Fruit fly (Drosophila melanogaster): ENCODE data around the gene CG13361.
A peak's percentile ranks its signal among the peaks of the same experiment; 100 is the strongest.

The CG13361 gene

dm6 chrX:753553-753952 lies at the start of gene CG13361:
Gene CG13361 (minus strand): TSS chrX:753653.
- no peak for TF ChIP-seq Abd-B (GFP tag; optimal IDR thresholded peaks at IDR 0.05)
- no peak for TF ChIP-seq rgr (GFP tag; optimal IDR thresholded peaks at IDR 0.05)
- no peak for TF ChIP-seq sv (GFP tag; optimal IDR thresholded peaks at IDR 0.05)
- TF ChIP-seq N (GFP tag; optimal IDR thresholded peaks at IDR 0.05), result no peak
- no peak for TF ChIP-seq Dfd (GFP tag; optimal IDR thresholded peaks at IDR 0.05)
- no peak for TF ChIP-seq usp (GFP tag; optimal IDR thresholded peaks at IDR 0.05)
- TF ChIP-seq GATAd (GFP tag; optimal IDR thresholded peaks at IDR 0.05), result no peak
- no peak for TF ChIP-seq Mio (GFP tag; optimal IDR thresholded peaks at IDR 0.05)
- TF ChIP-seq sage (GFP tag; optimal IDR thresholded peaks at IDR 0.05), result no peak

dm6 chrX:801157-801872 lies 47.9 kb upstream of the CG13361 start, which contains the start of gene Rbf:
Gene Rbf (minus strand): TSS chrX:801479.
- TF ChIP-seq Myc (optimal IDR thresholded peaks at IDR 0.05), result peak; percentile 3
- peak; percentile 17 for TF ChIP-seq h (GFP tag; optimal IDR thresholded peaks at IDR 0.05)
- TF ChIP-seq foxo (GFP tag; optimal IDR thresholded peaks at IDR 0.05), result peak in 1 of 2 experiments; percentile 24
- no peak for TF ChIP-seq Rel (GFP tag; optimal IDR thresholded peaks at IDR 0.05)
- TF ChIP-seq Rel (tag; optimal IDR thresholded peaks at IDR 0.05), result peak; percentile 16
- no peak for TF ChIP-seq dmrt93B (GFP tag; optimal IDR thresholded peaks at IDR 0.05)

dm6 chrX:796397-796989 lies 43.0 kb upstream of the CG13361 start:
- TF ChIP-seq Mio (GFP tag; optimal IDR thresholded peaks at IDR 0.05) (no peak), rgr (GFP tag; optimal IDR thresholded peaks at IDR 0.05) (peak; percentile 36), pan (optimal IDR thresholded peaks at IDR 0.05) (no peak), h (GFP tag; optimal IDR thresholded peaks at IDR 0.05) (peak; percentile 26), Sp1 (GFP tag; optimal IDR thresholded peaks at IDR 0.05) (peak; percentile 36), dmrt93B (GFP tag; optimal IDR thresholded peaks at IDR 0.05) (no peak), Hnf4 (GFP tag; optimal IDR thresholded peaks at IDR 0.05) (no peak), Rel (GFP tag; optimal IDR thresholded peaks at IDR 0.05) (no peak), Rel (tag; optimal IDR thresholded peaks at IDR 0.05) (peak; percentile 75), woc (GFP tag; optimal IDR thresholded peaks at IDR 0.05) (peak; percentile 94), Dif (GFP tag; optimal IDR thresholded peaks at IDR 0.05; ENCODE audit: partially characterized antibody) (peak; percentile 37), OdsH (GFP tag; optimal IDR thresholded peaks at IDR 0.05) (no peak), sv (GFP tag; optimal IDR thresholded peaks at IDR 0.05) (no peak), fru (GFP tag; optimal IDR thresholded peaks at IDR 0.05) (peak; percentile 89), Jra (GFP tag; optimal IDR thresholded peaks at IDR 0.05) (no peak), foxo (GFP tag; optimal IDR thresholded peaks at IDR 0.05) (peak; percentile 32 to 63), br (GFP tag; optimal IDR thresholded peaks at IDR 0.05) (peak; percentile 45), Vsx2 (GFP tag; optimal IDR thresholded peaks at IDR 0.05; ENCODE audit: partially characterized antibody) (no peak), HLH106 (tag; optimal IDR thresholded peaks at IDR 0.05) (peak; percentile 1), Hr78 (GFP tag; optimal IDR thresholded peaks at IDR 0.05) (no peak), jim (GFP tag; optimal IDR thresholded peaks at IDR 0.05) (no peak), ey (GFP tag; optimal IDR thresholded peaks at IDR 0.05) (peak; percentile 3), Hr83 (GFP tag; optimal IDR thresholded peaks at IDR 0.05; ENCODE audit: poor library complexity, severe bottlenecking) (peak; percentile 46), Myc (optimal IDR thresholded peaks at IDR 0.05) (peak; percentile 46)

dm6 chrX:792923-793322 lies 39.5 kb upstream of the CG13361 start, which contains the start of gene CG16989:
Gene CG16989 (plus strand): TSS chrX:793147.
- TF ChIP-seq CG9705 (GFP tag; optimal IDR thresholded peaks at IDR 0.05) (no peak), Dfd (GFP tag; optimal IDR thresholded peaks at IDR 0.05) (no peak)

- TF ChIP-seq ey (GFP tag; optimal IDR thresholded peaks at IDR 0.05) (peak; percentile 56), Mio (GFP tag; optimal IDR thresholded peaks at IDR 0.05) (no peak), dsf (GFP tag; optimal IDR thresholded peaks at IDR 0.05; ENCODE audit: borderline replicate concordance) (no peak), psq (GFP tag; optimal IDR thresholded peaks at IDR 0.05) (peak; percentile 15), dmrt93B (GFP tag; optimal IDR thresholded peaks at IDR 0.05) (peak; percentile 7), Hr78 (GFP tag; optimal IDR thresholded peaks at IDR 0.05) (no peak), dl (GFP tag; optimal IDR thresholded peaks at IDR 0.05; ENCODE audit: insufficient read depth in 1 of 2, partially characterized antibody in 2 of 2) (no peak), Sp1 (GFP tag; optimal IDR thresholded peaks at IDR 0.05) (peak; percentile 14), HLH106 (tag; optimal IDR thresholded peaks at IDR 0.05) (peak; percentile 56), rgr (GFP tag; optimal IDR thresholded peaks at IDR 0.05) (peak; percentile 40), foxo (GFP tag; optimal IDR thresholded peaks at IDR 0.05) (peak in 1 of 2 experiments; percentile 51), brk (GFP tag; optimal IDR thresholded peaks at IDR 0.05) (no peak), h (GFP tag; optimal IDR thresholded peaks at IDR 0.05) (peak; percentile 51), OdsH (GFP tag; optimal IDR thresholded peaks at IDR 0.05) (peak; percentile 44), fru (GFP tag; optimal IDR thresholded peaks at IDR 0.05) (peak; percentile 70), br (GFP tag; optimal IDR thresholded peaks at IDR 0.05) (peak; percentile 64)
Measured at dm6 chrX:790039-790597, 36.7 kb upstream of the CG13361 start, which contains the start of gene CG13360. Gene CG13360 (minus strand): TSS chrX:790089.

Data from whole organism, wandering third instar larva.